Fruit fly (Drosophila melanogaster) whole organism, embryonic: ENCODE data around the gene CG10694.

Source experiments
- Bteb2 ChIP-seq: fragments of 200-800 bp; sonication (Bioruptor generic); optimal IDR thresholded peaks from 2 replicates; lab custom pipeline; 2016; ENCODE audit warnings: missing biosample characterization, missing genetic modification characterization
- CG10267 ChIP-seq: fragments of 200-800 bp; sonication (Bioruptor generic); optimal IDR thresholded peaks from 2 replicates; lab custom pipeline; 2018; ENCODE audit warnings: missing biosample characterization, mild to moderate bottlenecking, missing genetic modification characterization, moderate library complexity
- CG11504 ChIP-seq: fragments of 200-800 bp; sonication (Bioruptor generic); optimal IDR thresholded peaks from 3 replicates; lab custom pipeline; 2019; ENCODE audit warnings: missing biosample characterization, mild to moderate bottlenecking, missing genetic modification characterization, moderate library complexity
- CG11560 ChIP-seq: fragments of 200-800 bp; sonication (Bioruptor generic); IDR thresholded peaks from 3 replicates; pipeline ENCODE4 v1.3.6; 2022; ENCODE audit warnings: missing biosample characterization, missing genetic modification characterization
- CG11696 ChIP-seq: fragments of 200-800 bp; sonication (Bioruptor generic); IDR thresholded peaks from 2 replicates; pipeline ENCODE4 v1.3.6; 2022; ENCODE audit warnings: missing biosample characterization, missing genetic modification characterization
- CG12391 ChIP-seq: fragments of 200-800 bp; sonication (Bioruptor generic); optimal IDR thresholded peaks from 3 replicates; lab custom pipeline; 2018; ENCODE audit warnings: missing biosample characterization, mild to moderate bottlenecking, missing genetic modification characterization, moderate library complexity
- CG12769 ChIP-seq: fragments of 200-800 bp; sonication (Bioruptor generic); optimal IDR thresholded peaks from 2 replicates; lab custom pipeline; 2019; ENCODE audit warnings: missing biosample characterization, mild to moderate bottlenecking, missing genetic modification characterization, moderate library complexity
- CG13287 ChIP-seq: fragments of 200-800 bp; sonication (Bioruptor generic); IDR thresholded peaks from 2 replicates; pipeline ENCODE4 v1.3.6; 2022; ENCODE audit warnings: missing biosample characterization, missing genetic modification characterization; ENCODE audit not compliant: partially characterized antibody
- CG13424 ChIP-seq: fragments of 200-800 bp; sonication (Bioruptor generic); optimal IDR thresholded peaks from 2 replicates; lab custom pipeline; 2019; ENCODE audit warnings: missing biosample characterization, mild to moderate bottlenecking, missing genetic modification characterization, moderate library complexity
- CG18011 ChIP-seq: fragments of 200-800 bp; sonication (Bioruptor generic); optimal IDR thresholded peaks from 2 replicates; lab custom pipeline; 2017; ENCODE audit warnings: missing biosample characterization, missing genetic modification characterization, mild to moderate bottlenecking, moderate library complexity, missing genotype
- CG2129 ChIP-seq: fragments of 200-800 bp; sonication (Bioruptor generic); IDR thresholded peaks from 2 replicates; pipeline ENCODE4 v1.3.6; 2022; ENCODE audit warnings: missing biosample characterization, missing genetic modification characterization; ENCODE audit not compliant: partially characterized antibody
- CG2712 ChIP-seq: fragments of 200-800 bp; optimal IDR thresholded peaks from 3 replicates; lab custom pipeline; 2019; ENCODE audit warnings: missing biosample characterization, mild to moderate bottlenecking, missing genetic modification characterization, moderate library complexity
- CG33213 ChIP-seq: fragments of 200-800 bp; sonication (Bioruptor generic); optimal IDR thresholded peaks from 3 replicates; lab custom pipeline; 2016; ENCODE audit warnings: missing biosample characterization, missing genetic modification characterization
- CG3847 ChIP-seq: fragments of 200-800 bp; sonication (Bioruptor generic); IDR thresholded peaks from 2 replicates; pipeline ENCODE4 v1.3.6; 2022; ENCODE audit warnings: missing biosample characterization, missing genetic modification characterization
- CG42726 ChIP-seq: fragments of 200-800 bp; sonication (Bioruptor generic); IDR thresholded peaks from 2 replicates; pipeline ENCODE4 v1.3.6; 2022; ENCODE audit warnings: missing biosample characterization, missing genetic modification characterization; ENCODE audit not compliant: partially characterized antibody
- CG43689 ChIP-seq: fragments of 200-800 bp; sonication (Bioruptor generic); IDR thresholded peaks from 2 replicates; pipeline ENCODE4 v1.3.6; 2022; ENCODE audit warnings: missing biosample characterization, missing genetic modification characterization
- CG5180 ChIP-seq: fragments of 200-800 bp; sonication (Bioruptor generic); optimal IDR thresholded peaks from 3 replicates; lab custom pipeline; 2017; ENCODE audit warnings: missing biosample characterization, missing genetic modification characterization, mild to moderate bottlenecking, moderate library complexity, missing genetic modification reagents
- CG7556 ChIP-seq: fragments of 200-800 bp; sonication (Bioruptor generic); optimal IDR thresholded peaks from 2 replicates; lab custom pipeline; 2017; ENCODE audit warnings: missing biosample characterization, mild to moderate bottlenecking, missing genetic modification characterization
- CG7786 ChIP-seq: fragments of 200-800 bp; sonication (Bioruptor generic); optimal IDR thresholded peaks from 2 replicates; lab custom pipeline; 2016; ENCODE audit warnings: missing biosample characterization, missing genetic modification characterization
- CkIIα-i1 ChIP-seq: fragments of 200-800 bp; sonication (Bioruptor generic); IDR thresholded peaks from 2 replicates; pipeline ENCODE4 v1.3.6; 2022; ENCODE audit warnings: missing biosample characterization, missing genetic modification characterization
- Dp ChIP-seq: fragments of 200-800 bp; sonication (Bioruptor generic); optimal IDR thresholded peaks from 2 replicates; lab custom pipeline; 2018; ENCODE audit warnings: missing biosample characterization, mild to moderate bottlenecking, missing genetic modification characterization, moderate library complexity
- Dref ChIP-seq: fragments of 200-800 bp; sonication (Bioruptor generic); IDR thresholded peaks from 2 replicates; pipeline ENCODE4 v1.3.6; 2022; ENCODE audit warnings: missing biosample characterization, missing genetic modification characterization
- Elba2 ChIP-seq: fragments of 200-800 bp; sonication (Bioruptor generic); optimal IDR thresholded peaks from 3 replicates; lab custom pipeline; 2016; ENCODE audit warnings: missing biosample characterization, missing genetic modification characterization
- Ets65A ChIP-seq: fragments of 200-800 bp; sonication (Bioruptor generic); peaks from one replicate; lab custom pipeline; 2016; ENCODE audit warnings: missing biosample characterization, missing genetic modification characterization
- HHEX ChIP-seq: fragments of 200-800 bp; sonication (Bioruptor generic); optimal IDR thresholded peaks from 3 replicates; lab custom pipeline; 2017; ENCODE audit warnings: missing biosample characterization, mild to moderate bottlenecking, missing genetic modification characterization, missing genetic modification reagents
- Hsf ChIP-seq: fragments of 200-800 bp; sonication (Bioruptor generic); optimal IDR thresholded peaks from 3 replicates; lab custom pipeline; 2016; ENCODE audit warnings: missing biosample characterization, missing genetic modification characterization
- Ptx1 ChIP-seq: fragments of 200-800 bp; sonication (Bioruptor generic); IDR thresholded peaks from 2 replicates; pipeline ENCODE4 v1.3.6; 2022; ENCODE audit warnings: missing biosample characterization, missing genetic modification characterization
- Sox100B ChIP-seq: fragments of 200-800 bp; sonication (Bioruptor generic); optimal IDR thresholded peaks from 3 replicates; lab custom pipeline; 2018; ENCODE audit warnings: missing biosample characterization, mild to moderate bottlenecking, missing genetic modification characterization
- Spps ChIP-seq: fragments of 200-800 bp; sonication (Bioruptor generic); optimal IDR thresholded peaks from 2 replicates; lab custom pipeline; 2018; ENCODE audit warnings: missing biosample characterization, mild to moderate bottlenecking, missing genetic modification characterization
- ap ChIP-seq: fragments of 200-800 bp; sonication (Bioruptor generic); IDR thresholded peaks from 2 replicates; pipeline ENCODE4 v1.3.6; 2022; ENCODE audit warnings: missing biosample characterization, missing genetic modification characterization
- fd102C ChIP-seq: fragments of 200-800 bp; sonication (Bioruptor generic); optimal IDR thresholded peaks from 2 replicates; lab custom pipeline; 2018; ENCODE audit warnings: missing biosample characterization, mild to moderate bottlenecking, missing genetic modification characterization, moderate library complexity
- gem ChIP-seq: fragments of 200-800 bp; sonication (Bioruptor generic); optimal IDR thresholded peaks from 2 replicates; lab custom pipeline; 2019; ENCODE audit warnings: missing biosample characterization, mild to moderate bottlenecking, missing genetic modification characterization, moderate library complexity
- gsb-n ChIP-seq: fragments of 200-800 bp; sonication (Bioruptor generic); optimal IDR thresholded peaks from 3 replicates; lab custom pipeline; 2018; ENCODE audit warnings: missing biosample characterization, mild to moderate bottlenecking, missing genetic modification characterization
- ind ChIP-seq: fragments of 200-800 bp; sonication (Bioruptor generic); optimal IDR thresholded peaks from 3 replicates; lab custom pipeline; 2016; ENCODE audit warnings: missing biosample characterization, missing genetic modification characterization
- knrl ChIP-seq: fragments of 200-800 bp; sonication (Bioruptor generic); IDR thresholded peaks from 3 replicates; pipeline ENCODE4 v1.3.6; 2022; ENCODE audit warnings: missing biosample characterization, missing genetic modification characterization; ENCODE audit not compliant: partially characterized antibody
- lmd ChIP-seq: fragments of 200-800 bp; sonication (Bioruptor generic); IDR thresholded peaks from 2 replicates; pipeline ENCODE4 v1.3.6; 2022; ENCODE audit warnings: missing biosample characterization, missing genetic modification characterization
- peb ChIP-seq: fragments of 200-800 bp; sonication (Bioruptor generic); IDR thresholded peaks from 2 replicates; pipeline ENCODE4 v1.3.6; 2022; ENCODE audit warnings: missing biosample characterization, missing genetic modification characterization
- pzg ChIP-seq: fragments of 200-800 bp; sonication (Bioruptor generic); optimal IDR thresholded peaks from 3 replicates; lab custom pipeline; 2018; ENCODE audit warnings: missing biosample characterization, mild to moderate bottlenecking, missing genetic modification characterization, moderate library complexity
- salm ChIP-seq: fragments of 200-800 bp; sonication (Bioruptor generic); optimal IDR thresholded peaks from 2 replicates; lab custom pipeline; 2018; ENCODE audit warnings: missing biosample characterization, mild to moderate bottlenecking, missing genetic modification characterization
- sc ChIP-seq, 3 experiments: fragments of >200 bp in 2 of 3; fragments of 200-800 bp in 1 of 3; sonication (Bioruptor generic) in 1 of 3; optimal IDR thresholded peaks; 2 replicates in 2 of 3; 3 replicates in 1 of 3; lab custom pipeline; 2017; ENCODE audit warnings: mild to moderate bottlenecking in 1 of 3, missing biosample characterization in 1 of 3, missing genetic modification characterization in 1 of 3, missing genetic modification reagents in 1 of 3
- sd ChIP-seq: fragments of 200-800 bp; sonication (Bioruptor generic); optimal IDR thresholded peaks from 3 replicates; lab custom pipeline; 2018; ENCODE audit warnings: missing biosample characterization, mild to moderate bottlenecking, missing genetic modification characterization, moderate library complexity
- sim ChIP-seq: fragments of 200-800 bp; sonication (Bioruptor generic); IDR thresholded peaks from 2 replicates; pipeline ENCODE4 v1.3.6; 2022; ENCODE audit warnings: missing biosample characterization, missing genetic modification characterization
- slbo ChIP-seq: fragments of 200-800 bp; sonication (Bioruptor generic); IDR thresholded peaks from 2 replicates; pipeline ENCODE4 v1.3.6; 2022; ENCODE audit warnings: missing biosample characterization, missing genetic modification characterization
- stc ChIP-seq: fragments of 200-800 bp; sonication (Bioruptor generic); IDR thresholded peaks from 2 replicates; pipeline ENCODE4 v1.3.6; 2022; ENCODE audit warnings: missing biosample characterization, missing genetic modification characterization
- unpg ChIP-seq: fragments of 200-800 bp; sonication (Bioruptor generic); optimal IDR thresholded peaks from 3 replicates; lab custom pipeline; 2018; ENCODE audit warnings: missing biosample characterization, mild to moderate bottlenecking, missing genetic modification characterization, moderate library complexity

Gene CG10694

DNA sequence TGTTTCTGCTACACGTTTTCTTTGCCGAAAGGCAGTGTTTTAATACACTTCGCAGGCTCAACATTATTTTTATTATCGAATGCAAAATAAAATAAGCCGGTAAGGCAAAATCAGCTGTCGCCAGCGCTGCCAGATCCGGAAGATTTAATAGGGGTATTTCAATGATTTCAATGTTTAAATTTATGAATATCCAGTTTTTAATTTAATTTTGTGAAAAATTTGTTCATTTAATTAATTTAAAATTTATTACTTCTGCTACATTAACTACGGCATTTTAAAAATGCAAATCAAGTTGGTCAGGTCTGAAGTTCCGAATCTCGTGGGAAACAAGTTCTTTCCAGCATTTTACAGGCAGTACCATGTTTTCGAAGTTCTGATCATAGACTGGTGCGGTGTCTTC, 41.6 kb downstream of the CG10694 start, which contains the start of gene Slimp (continued):
- peak; percentile 48 for TF ChIP-seq CG2712 (tag; lab: Kevin White, UChicago)
- TF ChIP-seq pzg (GFP tag; lab: Kevin White, UChicago), result peak; percentile 34
- peak; percentile 5; the same call in 1 of the 2 replicates for TF ChIP-seq CG3847 (GFP tag; lab: Robert Waterston, UW)
- TF ChIP-seq Ptx1 (GFP tag; lab: Robert Waterston, UW), result 0 out of 2 replicates have a peak, but pooled peaks have one; percentile 20
- TF ChIP-seq CG12391 (tag; lab: Kevin White, UChicago), result peak; percentile 40
- peak; percentile 11 for TF ChIP-seq unpg (GFP tag; lab: Kevin White, UChicago)
- TF ChIP-seq CG7786, result no peak
- peak; percentile 1 for TF ChIP-seq CG13424 (tag; lab: Kevin White, UChicago)
- TF ChIP-seq stc (GFP tag; lab: Robert Waterston, UW), result no peak
- TF ChIP-seq fd102C (GFP tag; lab: Kevin White, UChicago), result no peak
- TF ChIP-seq Hsf, result peak; percentile 7
- peak; percentile 39 for TF ChIP-seq CG13287
- TF ChIP-seq CkIIα-i1, result no peak
- TF ChIP-seq, all 482 proteins: peak for 89

- TF ChIP-seq Elba2 (GFP tag; lab: Kevin White, UChicago) (no peak), CG2129 (no peak), salm (tag; lab: Kevin White, UChicago) (no peak), CG11504 (tag; lab: Kevin White, UChicago) (no peak), CG5180 (GFP tag; lab: Kevin White, UChicago) (peak; percentile 71), sd (tag; lab: Kevin White, UChicago) (no peak), gem (tag; lab: Kevin White, UChicago) (no peak)
Observed at dm6 chr3R:24150103-24150502, 42.9 kb downstream of the CG10694 start, which contains the start of gene p38c. Gene p38c (minus strand): TSS chr3R:24150203.

DNA sequence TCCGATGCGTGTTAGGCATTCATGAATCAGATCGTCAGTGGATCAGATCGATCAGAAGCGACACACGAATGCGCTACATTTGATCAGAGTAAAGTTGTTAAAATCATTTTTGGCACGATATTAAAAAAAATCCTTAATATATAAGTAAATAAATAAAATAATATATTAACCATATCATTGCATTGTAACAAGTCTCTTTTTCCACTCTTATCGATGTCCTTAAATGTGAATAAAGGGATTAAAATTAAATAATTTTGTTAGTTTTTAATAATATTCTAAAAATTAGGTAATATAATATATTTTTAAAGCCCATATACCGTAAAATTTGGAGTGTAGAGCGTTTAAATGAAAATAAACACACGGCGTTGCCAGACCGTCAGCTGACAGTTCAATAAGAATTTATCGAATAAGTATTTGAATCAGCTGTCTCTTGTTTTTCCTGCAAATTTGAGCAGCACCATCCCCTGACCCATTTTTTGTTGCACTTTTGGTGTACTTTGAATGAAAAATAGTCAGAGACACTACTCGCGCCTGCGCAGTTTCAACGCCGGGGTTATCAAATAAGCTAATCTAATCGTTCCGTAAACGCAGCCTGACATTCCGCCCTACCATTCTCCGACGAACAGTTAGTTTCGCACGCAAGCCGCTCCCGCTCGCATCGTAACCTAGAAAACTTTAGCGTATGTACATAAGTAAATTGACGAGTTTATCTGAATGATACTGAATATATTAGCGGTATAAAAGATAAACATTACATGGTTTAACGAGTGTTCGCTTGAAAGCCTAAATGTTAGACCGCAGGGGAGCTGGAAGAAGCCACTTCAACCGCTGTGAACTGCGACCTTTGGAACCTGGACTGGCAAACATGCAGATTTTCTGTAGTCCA, 45.0 kb downstream of the CG10694 start, which contains the start of the genes p38a and CG6178:
p38a (minus strand) TSS at position 398 of the 886 bp plus-strand sequence.
CG6178 (plus strand) TSS at position 424 of the 886 bp plus-strand sequence.
- peak; percentile 97 for TF ChIP-seq HHEX
- peak; percentile 96 for TF ChIP-seq CG11560 (tag; lab: Robert Waterston, UW)
- peak; percentile 81 for TF ChIP-seq CG11696 (GFP tag; lab: Robert Waterston, UW)
- peak; percentile 92 for TF ChIP-seq CG43689 (GFP tag; lab: Robert Waterston, UW)
- TF ChIP-seq CG18011 (GFP tag; lab: Kevin White, UChicago), result peak; percentile 78
- TF ChIP-seq CG7556 (GFP tag; lab: Kevin White, UChicago), result peak; percentile 97
- peak; percentile 98 for TF ChIP-seq slbo (GFP tag; lab: Robert Waterston, UW)
- TF ChIP-seq lmd (GFP tag; lab: Robert Waterston, UW), result peak; percentile 98
- no peak for TF ChIP-seq CG42726 (GFP tag; lab: Robert Waterston, UW)
- TF ChIP-seq knrl (GFP tag; lab: Robert Waterston, UW), result no peak
- TF ChIP-seq CG12769, result peak; percentile 16
- peak; percentile 14 for TF ChIP-seq CG33213 (GFP tag; lab: Kevin White, UChicago)
- TF ChIP-seq ind, result peak; percentile 96
- TF ChIP-seq Dref (GFP tag; lab: Robert Waterston, UW), result peak; percentile 63
- peak; percentile 59 for TF ChIP-seq Dp (GFP tag; lab: Kevin White, UChicago)
- peak; percentile 89 for TF ChIP-seq sim (GFP tag; lab: Robert Waterston, UW)
- TF ChIP-seq peb (GFP tag; lab: Robert Waterston, UW), result peak; percentile 87
- TF ChIP-seq Spps (tag; lab: Kevin White, UChicago), result peak; percentile 92
- TF ChIP-seq Sox100B (GFP tag; lab: Kevin White, UChicago), result peak; percentile 99
- TF ChIP-seq sc (optimal IDR thresholded peaks at IDR 0.05; lab: Kevin White, UChicago), result no peak
- peak; percentile 94 for TF ChIP-seq sc (GFP tag; optimal IDR thresholded peaks at IDR 0.05; lab: Kevin White, UChicago)
- TF ChIP-seq Ets65A (GFP tag; lab: Kevin White, UChicago), result peak; percentile 94
- TF ChIP-seq ap (GFP tag; lab: Robert Waterston, UW), result peak; percentile 95
- TF ChIP-seq CG10267 (tag; lab: Kevin White, UChicago), result peak; percentile 94
- TF ChIP-seq gsb-n, result peak; percentile 96
- TF ChIP-seq Bteb2 (GFP tag; lab: Kevin White, UChicago), result peak; percentile 21
